Worm (Caenorhabditis elegans) whole organism, L3 larva: ENCODE results near the gene R102.3.

Experiments used
- R02D3.7 ChIP-seq: fragments of 150-350 bp; optimal IDR thresholded peaks from 2 replicates; lab custom pipeline; 2014; ENCODE audit warnings: missing biosample characterization, missing genetic modification characterization
- ZK546.5 ChIP-seq: sonication (generic microtip); optimal IDR thresholded peaks from 2 replicates; lab custom pipeline; 2017; ENCODE audit warnings: missing biosample characterization, missing genetic modification characterization
- aly-2 ChIP-seq: fragments of 150-350 bp; optimal IDR thresholded peaks from 2 replicates; lab custom pipeline; 2014; ENCODE audit warnings: missing biosample characterization, missing genetic modification characterization
- ama-1 ChIP-seq: fragments of 150-350 bp; optimal IDR thresholded peaks from 2 replicates; lab custom pipeline; 2018
- ceh-16 ChIP-seq: sonication (generic microtip); optimal IDR thresholded peaks from 2 replicates; lab custom pipeline; 2017; ENCODE audit warnings: missing biosample characterization, missing genetic modification characterization
- ceh-28 ChIP-seq: fragments of 150-350 bp; optimal IDR thresholded peaks from 2 replicates; lab custom pipeline; 2014; ENCODE audit warnings: missing biosample characterization, missing genetic modification reagents, missing genetic modification characterization
- ceh-82 ChIP-seq: fragments of 150-350 bp; optimal IDR thresholded peaks from 2 replicates; lab custom pipeline; 2014; ENCODE audit warnings: missing biosample characterization, missing genetic modification characterization
- egl-27 ChIP-seq: sonication (generic microtip); optimal IDR thresholded peaks from 4 replicates; lab custom pipeline; 2017; ENCODE audit warnings: missing biosample characterization, missing genetic modification reagents, missing genetic modification characterization
- egl-5 ChIP-seq: fragments of 150-350 bp; optimal IDR thresholded peaks from 2 replicates; lab custom pipeline; 2017; ENCODE audit warnings: missing biosample characterization, missing genetic modification reagents, missing genetic modification characterization, inconsistent platforms
- elt-1 ChIP-seq: fragments of 150-350 bp; optimal IDR thresholded peaks from 2 replicates; lab custom pipeline; 2014; ENCODE audit warnings: missing biosample characterization, missing genetic modification characterization
- elt-2 ChIP-seq: sonication (generic microtip); optimal IDR thresholded peaks from 2 replicates; lab custom pipeline; 2016; ENCODE audit warnings: missing genetic modification reagents, mild to moderate bottlenecking, missing genetic modification characterization, missing compliant biosample characterization
- elt-3 ChIP-seq, 3 experiments: fragments of 150-350 bp in 1 of 3; sonication (generic microtip) in 2 of 3; optimal IDR thresholded peaks; 2 replicates in 2 of 3; 4 replicates in 1 of 3; lab custom pipeline; 2014 to 2017; ENCODE audit warnings: missing biosample characterization in 3 of 3, missing genetic modification characterization in 3 of 3
- eor-1 ChIP-seq, 2 experiments: fragments of 150-350 bp; optimal IDR thresholded peaks; 2 replicates each; lab custom pipeline; 2014 to 2018; ENCODE audit warnings: missing biosample characterization in 2 of 2, missing genetic modification characterization in 2 of 2
- fkh-2 ChIP-seq: fragments of 150-350 bp; optimal IDR thresholded peaks from 2 replicates; lab custom pipeline; 2014; ENCODE audit warnings: missing biosample characterization, missing genetic modification reagents, missing genetic modification characterization
- jun-1 ChIP-seq: fragments of 150-350 bp; optimal IDR thresholded peaks from 2 replicates; lab custom pipeline; 2014; ENCODE audit warnings: missing biosample characterization, missing genetic modification reagents, missing genetic modification characterization
- lin-15B ChIP-seq: fragments of 150-350 bp; optimal IDR thresholded peaks from 2 replicates; lab custom pipeline; 2014; ENCODE audit warnings: missing biosample characterization, missing genetic modification characterization
- lin-39 ChIP-seq: fragments of 150-350 bp; optimal IDR thresholded peaks from 2 replicates; lab custom pipeline; 2018; ENCODE audit warnings: missing biosample characterization, missing genetic modification reagents, missing genetic modification characterization
- lsy-12 ChIP-seq: sonication (generic microtip); optimal IDR thresholded peaks from 2 replicates; lab custom pipeline; 2016; ENCODE audit warnings: mild to moderate bottlenecking, missing genetic modification characterization, missing compliant biosample characterization
- mdl-1 ChIP-seq: fragments of 150-350 bp; optimal IDR thresholded peaks from 2 replicates; lab custom pipeline; 2014; ENCODE audit warnings: missing biosample characterization, missing genetic modification characterization
- mml-1 ChIP-seq: fragments of 150-350 bp; sonication (generic microtip); optimal IDR thresholded peaks from 3 replicates; lab custom pipeline; 2014; ENCODE audit warnings: missing biosample characterization, missing genetic modification characterization
- nfya-1 ChIP-seq: sonication (generic microtip); optimal IDR thresholded peaks from 2 replicates; lab custom pipeline; 2017; ENCODE audit warnings: missing genetic modification characterization, mild to moderate bottlenecking, missing compliant biosample characterization, antibody characterized with exemption, moderate library complexity; ENCODE audit not compliant: insufficient read depth
- nhr-11 ChIP-seq: fragments of 150-350 bp; optimal IDR thresholded peaks from 2 replicates; lab custom pipeline; 2014; ENCODE audit warnings: missing biosample characterization, missing genetic modification characterization
- nhr-12 ChIP-seq: fragments of 150-350 bp; optimal IDR thresholded peaks from 2 replicates; lab custom pipeline; 2014; ENCODE audit warnings: missing biosample characterization, missing genetic modification characterization
- nhr-23 ChIP-seq: fragments of 150-350 bp; optimal IDR thresholded peaks from 2 replicates; lab custom pipeline; 2014; ENCODE audit warnings: missing biosample characterization, missing genetic modification reagents, missing genetic modification characterization
- nhr-28 ChIP-seq: fragments of 150-350 bp; optimal IDR thresholded peaks from 2 replicates; lab custom pipeline; 2014; ENCODE audit warnings: missing biosample characterization, missing genetic modification characterization
- nhr-43 ChIP-seq: sonication (generic microtip); optimal IDR thresholded peaks from 2 replicates; lab custom pipeline; 2016; ENCODE audit warnings: mild to moderate bottlenecking, missing genetic modification characterization, missing compliant biosample characterization; ENCODE audit not compliant: poor library complexity, severe bottlenecking
- nhr-77 ChIP-seq: fragments of 150-350 bp; optimal IDR thresholded peaks from 2 replicates; lab custom pipeline; 2014; ENCODE audit warnings: missing biosample characterization, missing genetic modification characterization
- pqm-1 ChIP-seq: fragments of 150-350 bp; optimal IDR thresholded peaks from 2 replicates; lab custom pipeline; 2017; ENCODE audit warnings: missing biosample characterization, missing genetic modification characterization, inconsistent platforms
- skn-1 ChIP-seq: fragments of 150-350 bp; optimal IDR thresholded peaks from 2 replicates; lab custom pipeline; 2014; ENCODE audit warnings: missing biosample characterization, missing genetic modification characterization
- snpc-4 ChIP-seq: fragments of 150-350 bp; optimal IDR thresholded peaks from 2 replicates; lab custom pipeline; 2014; ENCODE audit warnings: missing biosample characterization, missing genetic modification characterization
- tbx-2 ChIP-seq: sonication (generic microtip); optimal IDR thresholded peaks from 2 replicates; lab custom pipeline; 2016; ENCODE audit warnings: mild to moderate bottlenecking, missing genetic modification characterization, missing compliant biosample characterization
- unc-39 ChIP-seq: sonication (generic microtip); optimal IDR thresholded peaks from 4 replicates; lab custom pipeline; 2017; ENCODE audit warnings: missing biosample characterization, missing genetic modification characterization
- unc-62 ChIP-seq: fragments of 150-350 bp; sonication (generic microtip); optimal IDR thresholded peaks from 4 replicates; lab custom pipeline; 2014; ENCODE audit warnings: missing biosample characterization, missing genetic modification reagents, missing genetic modification characterization
- zag-1 ChIP-seq: fragments of 150-350 bp; optimal IDR thresholded peaks from 2 replicates; lab custom pipeline; 2014; ENCODE audit warnings: missing biosample characterization, missing genetic modification characterization
- ztf-11 ChIP-seq: fragments of 150-350 bp; optimal IDR thresholded peaks from 2 replicates; lab custom pipeline; 2014; ENCODE audit warnings: missing biosample characterization, missing genetic modification characterization
- ztf-4 ChIP-seq: fragments of 150-350 bp; optimal IDR thresholded peaks from 2 replicates; lab custom pipeline; 2014; ENCODE audit warnings: missing biosample characterization, missing genetic modification characterization

R102.3 gene

ce11 chrIV:10699000-10699399 is 9.7 kb downstream of the R102.3 start:
- TF ChIP-seq egl-5 (no peak), nhr-12 (tag; lab: Kevin White, UChicago) (no peak), egl-27 (no peak), ztf-4 (tag; lab: Kevin White, UChicago) (no peak), zag-1 (no peak), elt-1 (no peak), ceh-16 (no peak), aly-2 (tag; lab: Kevin White, UChicago) (no peak), mdl-1 (tag; lab: Kevin White, UChicago) (no peak), lin-15B (tag; lab: Kevin White, UChicago) (no peak), nhr-43 (tag; lab: Kevin White, UChicago) (no peak), ceh-28 (tag; lab: Kevin White, UChicago) (no peak), nhr-23 (no peak), nhr-28 (no peak), elt-2 (tag; lab: Kevin White, UChicago) (no peak), elt-3 (tag; optimal IDR thresholded peaks at IDR 0.05; lab: Kevin White, UChicago) (no peak)

ce11 chrIV:10699660-10700059 is 10.3 kb downstream of the R102.3 start, which contains the start of gene R102.11:
Gene R102.11 (minus strand): TSS chrIV:10699760.
- no peak for TF ChIP-seq lsy-12 (tag; lab: Kevin White, UChicago)
- TF ChIP-seq nhr-77 = no peak
- TF ChIP-seq skn-1 (tag; lab: Kevin White, UChicago) = no peak
- TF ChIP-seq ztf-11 = no peak
- TF ChIP-seq unc-39 = no peak
- TF ChIP-seq snpc-4 = no peak
- TF ChIP-seq ZK546.5 (tag; lab: Kevin White, UChicago) = no peak
- no peak for TF ChIP-seq lin-39 (tag; lab: Kevin White, UChicago)
- TF ChIP-seq ceh-82 (tag; lab: Kevin White, UChicago) = no peak
- no peak for TF ChIP-seq R02D3.7 (tag; lab: Kevin White, UChicago)
- no peak for TF ChIP-seq nhr-23
- TF ChIP-seq nhr-28 = no peak

ce11 chrIV:10701866-10702458 is 12.6 kb downstream of the R102.3 start:
- TF ChIP-seq nhr-11 (tag; lab: Kevin White, UChicago) (no peak), nhr-77 (no peak), nhr-23 (peak; percentile 37), nhr-43 (tag; lab: Kevin White, UChicago) (peak; percentile 71), snpc-4 (no peak), elt-3 (tag; optimal IDR thresholded peaks at IDR 0.05; lab: Kevin White, UChicago) (peak in 1 of 3 experiments; percentile 28), ceh-28 (tag; lab: Kevin White, UChicago) (no peak)

ce11 chrIV:10705176-10705575 is 15.9 kb downstream of the R102.3 start, which contains the start of gene R102.10:
Gene R102.10 (plus strand): TSS chrIV:10705476.
- no peak for TF ChIP-seq ceh-28 (tag; lab: Kevin White, UChicago)
- TF ChIP-seq nhr-28 = no peak
- no peak for TF ChIP-seq ZK546.5 (tag; lab: Kevin White, UChicago)
- no peak for TF ChIP-seq lsy-12 (tag; lab: Kevin White, UChicago)
- no peak for TF ChIP-seq jun-1
- no peak for TF ChIP-seq nhr-77
- no peak for TF ChIP-seq tbx-2 (tag; lab: Kevin White, UChicago)
- TF ChIP-seq lin-15B (tag; lab: Kevin White, UChicago) = no peak
- TF ChIP-seq elt-1 = no peak
- TF ChIP-seq ztf-11 = no peak
- TF ChIP-seq nhr-11 (tag; lab: Kevin White, UChicago) = no peak
- TF ChIP-seq elt-2 (tag; lab: Kevin White, UChicago) = no peak
- TF ChIP-seq aly-2 (tag; lab: Kevin White, UChicago) = no peak
- TF ChIP-seq pqm-1 = no peak
- TF ChIP-seq eor-1 (tag; optimal IDR thresholded peaks at IDR 0.05; lab: Kevin White, UChicago) = no peak
- no peak for TF ChIP-seq nfya-1 (tag; lab: Kevin White, UChicago)
- no peak for TF ChIP-seq unc-62 (GFP tag; lab: Kevin White, UChicago)
- TF ChIP-seq ama-1 = no peak
- no peak for TF ChIP-seq egl-5
- no peak for TF ChIP-seq fkh-2 (tag; lab: Kevin White, UChicago)

ce11 chrIV:10706090-10706489 is 16.8 kb downstream of the R102.3 start, which contains the start of gene R102.6:
Gene R102.6 (minus strand): TSS chrIV:10706190.
- TF ChIP-seq mml-1 (no peak), zag-1 (no peak), nhr-43 (tag; lab: Kevin White, UChicago) (no peak), nhr-28 (no peak)
